Worm (Caenorhabditis elegans) whole organism, L2 larva: ENCODE results near the gene ncs-6.
"Not testable (repeated sequence)": the region's sequence is repeated elsewhere in the genome, so short reads cannot be mapped to it uniquely, and the experiment has no call there.

Experiments
- C34F6.9 ChIP-seq: fragments of 150-350 bp; optimal IDR thresholded peaks from 2 replicates; lab custom pipeline; 2014; ENCODE audit warnings: missing biosample characterization, missing genetic modification characterization
- F13H6.1 ChIP-seq: sonication (generic microtip); optimal IDR thresholded peaks from 2 replicates; lab custom pipeline; 2016; ENCODE audit warnings: missing genetic modification characterization, missing compliant biosample characterization
- R02D3.7 ChIP-seq: fragments of 150-350 bp; optimal IDR thresholded peaks from 2 replicates; lab custom pipeline; 2014; ENCODE audit warnings: missing biosample characterization, missing genetic modification characterization
- Y55F3AM.14 ChIP-seq: fragments of 200-800 bp; sonication (Bioruptor generic); optimal IDR thresholded peaks from 2 replicates; lab custom pipeline; 2018; ENCODE audit warnings: mild to moderate bottlenecking, missing genetic modification characterization, missing compliant biosample characterization
- ZK546.5 ChIP-seq: sonication (generic microtip); optimal IDR thresholded peaks from 2 replicates; lab custom pipeline; 2017; ENCODE audit warnings: missing biosample characterization, missing genetic modification characterization
- alr-1 ChIP-seq: fragments of 150-350 bp; optimal IDR thresholded peaks from 2 replicates; lab custom pipeline; 2014; ENCODE audit warnings: missing biosample characterization, missing genetic modification characterization
- aly-2 ChIP-seq: fragments of 150-350 bp; optimal IDR thresholded peaks from 2 replicates; lab custom pipeline; 2014; ENCODE audit warnings: missing biosample characterization, missing genetic modification characterization
- ama-1 ChIP-seq: fragments of 150-350 bp; optimal IDR thresholded peaks from 2 replicates; lab custom pipeline; 2018; ENCODE audit warnings: inconsistent platforms
- blmp-1 ChIP-seq: sonication (generic microtip); optimal IDR thresholded peaks from 2 replicates; lab custom pipeline; 2017; ENCODE audit warnings: missing genetic modification characterization, mild to moderate bottlenecking, missing compliant biosample characterization, antibody characterized with exemption, moderate library complexity; ENCODE audit not compliant: insufficient read depth
- ceh-16 ChIP-seq: fragments of 150-350 bp; optimal IDR thresholded peaks from 2 replicates; lab custom pipeline; 2014; ENCODE audit warnings: missing biosample characterization, missing genetic modification characterization
- ceh-82 ChIP-seq: fragments of 150-350 bp; optimal IDR thresholded peaks from 2 replicates; lab custom pipeline; 2014; ENCODE audit warnings: missing biosample characterization, missing genetic modification characterization
- crh-2 ChIP-seq: sonication (generic microtip); optimal IDR thresholded peaks from 2 replicates; lab custom pipeline; 2017; ENCODE audit warnings: missing biosample characterization, missing genetic modification characterization
- dmd-4 ChIP-seq: sonication (generic microtip); optimal IDR thresholded peaks from 2 replicates; lab custom pipeline; 2017; ENCODE audit warnings: missing biosample characterization, missing genetic modification characterization
- egl-27 ChIP-seq: sonication (generic microtip); optimal IDR thresholded peaks from 3 replicates; lab custom pipeline; 2017; ENCODE audit warnings: missing biosample characterization, missing genetic modification reagents, missing genetic modification characterization
- elt-1 ChIP-seq: fragments of 150-350 bp; optimal IDR thresholded peaks from 2 replicates; lab custom pipeline; 2014; ENCODE audit warnings: missing biosample characterization, missing genetic modification characterization
- elt-3 ChIP-seq: sonication (generic microtip); optimal IDR thresholded peaks from 2 replicates; lab custom pipeline; 2017; ENCODE audit warnings: missing biosample characterization, missing genetic modification characterization
- fos-1 ChIP-seq: fragments of 150-350 bp; optimal IDR thresholded peaks from 2 replicates; lab custom pipeline; 2014; ENCODE audit warnings: missing biosample characterization, missing genetic modification characterization
- gmeb-1 ChIP-seq: fragments of 150-350 bp; optimal IDR thresholded peaks from 2 replicates; lab custom pipeline; 2014; ENCODE audit warnings: missing biosample characterization, missing genetic modification characterization
- lin-11 ChIP-seq: fragments of 150-350 bp; sonication (generic microtip); optimal IDR thresholded peaks from 2 replicates; lab custom pipeline; 2014; ENCODE audit warnings: missing biosample characterization, missing genetic modification characterization, inconsistent platforms, mixed read lengths
- lin-13 ChIP-seq: fragments of 150-350 bp; optimal IDR thresholded peaks from 2 replicates; lab custom pipeline; 2014; ENCODE audit warnings: missing biosample characterization, missing genetic modification reagents, missing genetic modification characterization
- lin-39 ChIP-seq: fragments of 150-350 bp; optimal IDR thresholded peaks from 2 replicates; lab custom pipeline; 2014; ENCODE audit warnings: missing biosample characterization, missing genetic modification reagents, missing genetic modification characterization
- lsy-2 ChIP-seq, 2 experiments: fragments of 150-350 bp in 1 of 2; sonication (generic microtip) in 1 of 2; optimal IDR thresholded peaks; 2 replicates each; lab custom pipeline; 2014 to 2017; ENCODE audit warnings: missing biosample characterization in 2 of 2, missing genetic modification characterization in 2 of 2
- mab-5 ChIP-seq: fragments of 150-350 bp; optimal IDR thresholded peaks from 2 replicates; lab custom pipeline; 2014; ENCODE audit warnings: missing biosample characterization, missing genetic modification characterization
- mbf-1 ChIP-seq: sonication (generic microtip); optimal IDR thresholded peaks from 2 replicates; lab custom pipeline; 2017; ENCODE audit warnings: missing biosample characterization, missing genetic modification characterization
- mdl-1 ChIP-seq, 2 experiments: fragments of 150-350 bp in 1 of 2; sonication (generic microtip) in 1 of 2; optimal IDR thresholded peaks; 2 replicates each; lab custom pipeline; 2017; ENCODE audit warnings: missing biosample characterization in 2 of 2, missing genetic modification characterization in 2 of 2
- nhr-10 ChIP-seq: sonication (generic microtip); optimal IDR thresholded peaks from 2 replicates; lab custom pipeline; 2017; ENCODE audit warnings: missing biosample characterization, missing genetic modification characterization
- nhr-11 ChIP-seq: fragments of 150-350 bp; optimal IDR thresholded peaks from 2 replicates; lab custom pipeline; 2014; ENCODE audit warnings: missing biosample characterization, missing genetic modification characterization
- nhr-12 ChIP-seq: fragments of 150-350 bp; optimal IDR thresholded peaks from 2 replicates; lab custom pipeline; 2014; ENCODE audit warnings: missing biosample characterization, missing genetic modification characterization
- nhr-129 ChIP-seq: fragments of 150-350 bp; optimal IDR thresholded peaks from 2 replicates; lab custom pipeline; 2014; ENCODE audit warnings: missing biosample characterization, missing genetic modification characterization
- nhr-21 ChIP-seq: fragments of 150-350 bp; optimal IDR thresholded peaks from 2 replicates; lab custom pipeline; 2014; ENCODE audit warnings: missing biosample characterization, missing genetic modification characterization
- nhr-23 ChIP-seq: fragments of 150-350 bp; optimal IDR thresholded peaks from 2 replicates; lab custom pipeline; 2014; ENCODE audit warnings: missing biosample characterization, missing genetic modification reagents, missing genetic modification characterization
- nhr-237 ChIP-seq: fragments of 150-350 bp; optimal IDR thresholded peaks from 2 replicates; lab custom pipeline; 2014; ENCODE audit warnings: missing biosample characterization, missing genetic modification characterization
- nhr-25 ChIP-seq: fragments of 150-350 bp; sonication (generic microtip); optimal IDR thresholded peaks from 3 replicates; lab custom pipeline; 2014; ENCODE audit warnings: missing biosample characterization, missing genetic modification characterization
- nhr-6 ChIP-seq: fragments of 150-350 bp; optimal IDR thresholded peaks from 2 replicates; lab custom pipeline; 2014; ENCODE audit warnings: missing biosample characterization, missing genetic modification characterization
- nhr-77 ChIP-seq: fragments of 150-350 bp; optimal IDR thresholded peaks from 2 replicates; lab custom pipeline; 2014; ENCODE audit warnings: missing biosample characterization, missing genetic modification characterization
- peb-1 ChIP-seq: fragments of 150-350 bp; optimal IDR thresholded peaks from 2 replicates; lab custom pipeline; 2014; ENCODE audit warnings: missing biosample characterization, missing genetic modification characterization
- sem-4 ChIP-seq: fragments of 150-350 bp; optimal IDR thresholded peaks from 2 replicates; lab custom pipeline; 2014; ENCODE audit warnings: missing biosample characterization, missing genetic modification reagents, missing genetic modification characterization
- skn-1 ChIP-seq: sonication (generic microtip); optimal IDR thresholded peaks from 2 replicates; lab custom pipeline; 2017; ENCODE audit warnings: missing biosample characterization, missing genetic modification characterization
- sma-3 ChIP-seq: sonication (generic microtip); optimal IDR thresholded peaks from 2 replicates; lab custom pipeline; 2016; ENCODE audit warnings: missing genetic modification reagents, missing genetic modification characterization, missing compliant biosample characterization
- sma-9 ChIP-seq, 2 experiments: fragments of 150-350 bp in 1 of 2; sonication (generic microtip) in 1 of 2; optimal IDR thresholded peaks; 2 replicates each; lab custom pipeline; 2014 to 2016; ENCODE audit warnings: missing genetic modification characterization in 2 of 2, mild to moderate bottlenecking in 1 of 2, missing biosample characterization in 1 of 2, missing compliant biosample characterization in 1 of 2, missing genetic modification reagents in 1 of 2, moderate library complexity in 1 of 2
- snpc-4 ChIP-seq: fragments of 150-350 bp; optimal IDR thresholded peaks from 2 replicates; lab custom pipeline; 2014; ENCODE audit warnings: missing biosample characterization, missing genetic modification characterization
- unc-39 ChIP-seq: fragments of 150-350 bp; optimal IDR thresholded peaks from 2 replicates; lab custom pipeline; 2014; ENCODE audit warnings: missing biosample characterization, missing genetic modification characterization
- unc-55 ChIP-seq: fragments of 150-350 bp; sonication (generic microtip); optimal IDR thresholded peaks from 3 replicates; lab custom pipeline; 2014; ENCODE audit warnings: missing biosample characterization, missing genetic modification reagents, missing genetic modification characterization
- unc-62 ChIP-seq: fragments of 150-350 bp; optimal IDR thresholded peaks from 2 replicates; lab custom pipeline; 2014; ENCODE audit warnings: missing biosample characterization, missing genetic modification reagents, missing genetic modification characterization
- zag-1 ChIP-seq: fragments of 150-350 bp; optimal IDR thresholded peaks from 2 replicates; lab custom pipeline; 2014; ENCODE audit warnings: missing biosample characterization, missing genetic modification characterization
- ztf-1 ChIP-seq: fragments of 200-800 bp; sonication (Bioruptor generic); conservative IDR thresholded peaks from 2 replicates; pipeline ENCODE4 v1.3.6; 2022; ENCODE audit warnings: missing genetic modification characterization, missing compliant biosample characterization
- ztf-11 ChIP-seq: sonication (generic microtip); optimal IDR thresholded peaks from 2 replicates; lab custom pipeline; 2017; ENCODE audit warnings: missing biosample characterization, missing genetic modification characterization
- ztf-4 ChIP-seq: fragments of 150-350 bp; optimal IDR thresholded peaks from 2 replicates; lab custom pipeline; 2014; ENCODE audit warnings: missing biosample characterization, missing genetic modification characterization

Gene ncs-6

DNA sequence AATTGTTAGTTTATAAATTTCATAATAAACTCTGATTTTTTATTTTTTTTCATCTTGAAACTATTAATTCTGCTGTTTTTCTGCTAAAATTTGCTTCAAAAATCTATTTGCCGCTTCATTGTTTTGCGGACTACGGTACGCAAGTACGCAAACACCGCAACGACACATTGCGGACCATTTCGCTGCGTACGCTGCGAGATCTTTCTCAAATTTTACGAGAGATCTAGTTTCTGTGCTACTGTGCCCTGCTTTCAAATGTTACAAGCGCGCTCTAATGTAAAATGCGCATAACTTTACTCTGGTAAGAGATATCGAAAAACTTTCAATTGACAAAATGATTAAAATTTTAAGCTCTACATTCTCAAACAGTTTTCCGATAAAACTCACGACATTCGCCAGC is 4.8 kb downstream of the ncs-6 start:
- TF ChIP-seq ZK546.5 (tag; lab: Kevin White, UChicago): peak; percentile 6
- TF ChIP-seq lsy-2 (tag; optimal IDR thresholded peaks at IDR 0.05; lab: Kevin White, UChicago): peak; percentile 89 to 97
- peak; percentile 61 for TF ChIP-seq nhr-25
- peak; percentile 67 for TF ChIP-seq lin-13 (GFP tag; lab: Kevin White, UChicago)
- TF ChIP-seq F13H6.1 (tag; lab: Kevin White, UChicago): peak; percentile 56
- peak; percentile 20 for TF ChIP-seq zag-1
- peak; percentile 55 for TF ChIP-seq sma-9 (GFP tag; optimal IDR thresholded peaks at IDR 0.05; lab: Kevin White, UChicago)
- TF ChIP-seq sma-9 (tag; optimal IDR thresholded peaks at IDR 0.05; lab: Kevin White, UChicago): not testable (repeated sequence)
- TF ChIP-seq gmeb-1: peak; percentile 48
- peak; percentile 4 for TF ChIP-seq lin-11 (tag; lab: Kevin White, UChicago)
- peak; percentile 68 for TF ChIP-seq C34F6.9 (tag; lab: Kevin White, UChicago)
- peak; percentile 87 for TF ChIP-seq unc-55 (GFP tag; lab: Kevin White, UChicago)
- TF ChIP-seq crh-2 (tag; lab: Kevin White, UChicago): peak; percentile 43
- peak; percentile 32 for TF ChIP-seq sma-3 (GFP tag; lab: Kevin White, UChicago)
- peak; percentile 73 for TF ChIP-seq nhr-129 (tag; lab: Kevin White, UChicago)

- TF ChIP-seq egl-27 (no peak), alr-1 (tag; lab: Kevin White, UChicago) (no peak), sem-4 (tag; lab: Kevin White, UChicago) (no peak), sma-9 (GFP tag; optimal IDR thresholded peaks at IDR 0.05; lab: Kevin White, UChicago) (peak; percentile 62), sma-9 (tag; optimal IDR thresholded peaks at IDR 0.05; lab: Kevin White, UChicago) (no peak), blmp-1 (tag; lab: Kevin White, UChicago) (no peak), nhr-11 (no peak), snpc-4 (tag; lab: Kevin White, UChicago) (no peak), lin-39 (tag; lab: Kevin White, UChicago) (no peak), F13H6.1 (tag; lab: Kevin White, UChicago) (peak; percentile 45), gmeb-1 (no peak), fos-1 (tag; lab: Kevin White, UChicago) (peak; percentile 53), ztf-1 (GFP tag; lab: Robert Waterston, UW) (no peak), lsy-2 (tag; optimal IDR thresholded peaks at IDR 0.05; lab: Kevin White, UChicago) (peak; percentile 74 to 78), mbf-1 (tag; lab: Kevin White, UChicago) (no peak), dmd-4 (tag; lab: Kevin White, UChicago) (no peak), crh-2 (tag; lab: Kevin White, UChicago) (peak; percentile 60), ama-1 (lab: Kevin White, UChicago) (no peak), mdl-1 (tag; optimal IDR thresholded peaks at IDR 0.05; lab: Kevin White, UChicago) (no peak), ztf-11 (tag; lab: Kevin White, UChicago) (no peak), ceh-82 (tag; lab: Kevin White, UChicago) (no peak), unc-39 (tag; lab: Kevin White, UChicago) (no peak), nhr-77 (tag; lab: Kevin White, UChicago) (no peak), ceh-16 (tag; lab: Kevin White, UChicago) (peak; percentile 24), lin-11 (tag; lab: Kevin White, UChicago) (peak; percentile 12), nhr-23 (no peak), zag-1 (peak; percentile 64), sma-3 (GFP tag; lab: Kevin White, UChicago) (peak; percentile 49), nhr-129 (tag; lab: Kevin White, UChicago) (peak; percentile 66), nhr-6 (tag; lab: Kevin White, UChicago) (no peak), elt-1 (tag; lab: Kevin White, UChicago) (no peak), R02D3.7 (no peak), peb-1 (tag; lab: Kevin White, UChicago) (no peak), ZK546.5 (tag; lab: Kevin White, UChicago) (no peak), skn-1 (tag; lab: Kevin White, UChicago) (no peak), aly-2 (tag; lab: Kevin White, UChicago) (no peak), nhr-237 (tag; lab: Kevin White, UChicago) (no peak), C34F6.9 (tag; lab: Kevin White, UChicago) (peak; percentile 39), elt-3 (tag; lab: Kevin White, UChicago) (no peak), unc-62 (no peak), lin-13 (GFP tag; lab: Kevin White, UChicago) (peak; percentile 65), Y55F3AM.14 (GFP tag; lab: Kevin White, UChicago) (no peak), nhr-21 (tag; lab: Kevin White, UChicago) (no peak), ztf-4 (tag; lab: Kevin White, UChicago) (no peak), nhr-25 (peak; percentile 15), unc-55 (GFP tag; lab: Kevin White, UChicago) (peak; percentile 60), nhr-12 (tag; lab: Kevin White, UChicago) (no peak), nhr-10 (tag; lab: Kevin White, UChicago) (no peak), mab-5 (tag; lab: Kevin White, UChicago) (no peak)
Observed at ce11 chrII:3520988-3521850, 7.1 kb downstream of the ncs-6 start, which contains the start of gene W09G10.9. TSS of gene W09G10.9 (plus strand) at chrII:3521800.
